Worm (Caenorhabditis elegans) whole organism, L4/young adult: ENCODE results near the gene fbxb-41.

Source experiments
- W03F9.2 ChIP-seq: fragments of 150-350 bp; optimal IDR thresholded peaks from 2 replicates; lab custom pipeline; 2014; ENCODE audit warnings: missing biosample characterization, missing genetic modification characterization
- dao-5 ChIP-seq: sonication (generic microtip); optimal IDR thresholded peaks from 2 replicates; lab custom pipeline; 2016; ENCODE audit warnings: missing genotype, missing genetic modification characterization, moderate library complexity, missing compliant biosample characterization
- him-1 ChIP-seq: sonication (generic microtip); optimal IDR thresholded peaks from 2 replicates; lab custom pipeline; 2016; ENCODE audit warnings: missing genotype, missing genetic modification reagents, missing genetic modification characterization, missing compliant biosample characterization

DNA sequence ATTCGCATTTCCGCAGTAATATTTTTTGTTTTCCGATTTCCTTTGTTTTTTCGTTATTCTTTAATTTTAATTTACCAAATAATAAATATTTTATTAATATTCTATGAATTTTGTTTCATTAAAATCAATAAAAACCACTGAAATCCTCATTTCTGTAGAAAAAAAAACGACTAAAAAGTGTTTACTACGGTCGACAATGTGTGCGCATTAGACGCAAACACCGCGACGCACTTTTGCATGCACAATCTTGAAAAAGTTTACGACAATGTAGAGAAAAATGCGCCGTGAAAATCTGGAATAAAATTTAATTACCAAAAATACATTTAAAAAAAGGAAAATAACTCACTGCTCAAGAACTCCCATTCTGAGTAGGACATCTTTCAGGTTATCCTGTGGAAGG is 29.3 kb upstream of the fbxb-41 start:
- no peak for TF ChIP-seq W03F9.2
- no peak for TF ChIP-seq him-1 (tag; lab: Kevin White, UChicago)
- no peak for TF ChIP-seq dao-5 (tag; lab: Kevin White, UChicago)
